Fruit fly (Drosophila melanogaster): Measurements from ENCODE around the gene Fur2.
A peak's percentile ranks its signal among the peaks of the same experiment; 100 is the strongest.

The Fur2 gene

DNA sequence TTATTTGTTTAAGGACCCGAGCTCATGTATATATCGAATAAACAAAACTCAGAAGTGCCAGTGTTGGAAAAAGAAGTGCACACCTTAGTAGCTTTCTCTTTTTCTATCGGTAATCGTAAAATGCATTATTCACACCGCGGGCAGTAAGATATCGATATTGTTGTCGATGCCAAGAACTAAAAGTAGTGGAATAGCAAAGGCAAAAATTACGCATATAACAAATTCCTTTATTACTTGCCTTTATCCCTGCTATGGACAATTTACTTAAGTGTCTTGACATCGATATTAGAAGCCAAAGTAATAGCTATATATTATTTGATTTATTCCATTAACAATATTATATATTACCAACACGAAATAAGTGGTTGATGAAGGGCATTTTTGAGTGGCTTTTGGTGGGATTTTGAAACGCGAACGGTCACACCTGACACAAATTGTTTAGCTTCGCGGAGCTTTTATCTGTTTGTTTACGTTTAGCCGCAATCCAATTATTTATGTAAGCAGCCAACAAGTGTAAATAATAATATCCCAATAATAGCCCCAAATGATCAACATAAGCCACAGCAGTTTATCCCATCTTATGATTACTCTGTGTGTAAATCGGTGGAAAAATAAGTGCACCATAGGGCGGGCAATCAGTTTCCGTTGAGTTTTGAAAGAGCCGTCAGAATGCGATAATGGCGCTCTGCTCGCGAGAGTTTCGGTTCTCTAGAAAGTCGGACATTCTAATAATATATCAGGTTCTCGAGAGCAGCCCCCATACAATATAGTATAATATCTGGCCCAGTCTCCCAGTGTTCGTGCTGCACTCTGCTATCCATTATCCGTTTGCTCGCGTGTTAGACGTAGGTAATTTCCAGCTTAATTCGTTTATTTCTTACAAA, 12.2 kb downstream of the Fur2 start, which contains the start of the genes CG9992 and CG4239:
TSS of gene CG9992 (minus strand) at position 66 of the 884 bp plus-strand sequence.
TSS of gene CG4239 (plus strand) at position 436 of the 884 bp plus-strand sequence.
- TF ChIP-seq D1 (tag; optimal IDR thresholded peaks at IDR 0.05) (no peak), CG4496 (GFP tag; IDR thresholded peaks at IDR 0.05) (peak; percentile 73; the same call in 2 of the 3 replicates), rn (GFP tag; IDR thresholded peaks at IDR 0.05) (no peak), CG17806 (tag; optimal IDR thresholded peaks at IDR 0.05) (peak; percentile 53), CG15710 (tag; optimal IDR thresholded peaks at IDR 0.05) (peak; percentile 65), Pif1A (GFP tag; optimal IDR thresholded peaks at IDR 0.05) (no peak), CG13204 (GFP tag; optimal IDR thresholded peaks at IDR 0.05) (no peak), EcR (GFP tag; optimal IDR thresholded peaks at IDR 0.05) (no peak), Snoo (tag; optimal IDR thresholded peaks at IDR 0.05) (peak; percentile 47), CG8301 (tag; optimal IDR thresholded peaks at IDR 0.05) (no peak), CG12605 (GFP tag; IDR thresholded peaks at IDR 0.05) (no peak), Pif1B (GFP tag; optimal IDR thresholded peaks at IDR 0.05) (no peak), CG9948 (tag; optimal IDR thresholded peaks at IDR 0.05) (peak; percentile 62), CG8159 (tag; optimal IDR thresholded peaks at IDR 0.05) (no peak), CG14655 (GFP tag; optimal IDR thresholded peaks at IDR 0.05) (no peak), fd96Ca (GFP tag; IDR thresholded peaks at IDR 0.05) (peak; percentile 66; the same call in 1 of the 3 replicates), Ets98B (GFP tag; IDR thresholded peaks at IDR 0.05) (peak; percentile 36; the same call in 1 of the 2 replicates), CG34367 (tag; optimal IDR thresholded peaks at IDR 0.05) (peak; percentile 10), CG32121 (GFP tag; IDR thresholded peaks at IDR 0.05) (peak; percentile 41; the same call in 1 of the 2 replicates), gl (tag; optimal IDR thresholded peaks at IDR 0.05) (no peak)

DNA sequence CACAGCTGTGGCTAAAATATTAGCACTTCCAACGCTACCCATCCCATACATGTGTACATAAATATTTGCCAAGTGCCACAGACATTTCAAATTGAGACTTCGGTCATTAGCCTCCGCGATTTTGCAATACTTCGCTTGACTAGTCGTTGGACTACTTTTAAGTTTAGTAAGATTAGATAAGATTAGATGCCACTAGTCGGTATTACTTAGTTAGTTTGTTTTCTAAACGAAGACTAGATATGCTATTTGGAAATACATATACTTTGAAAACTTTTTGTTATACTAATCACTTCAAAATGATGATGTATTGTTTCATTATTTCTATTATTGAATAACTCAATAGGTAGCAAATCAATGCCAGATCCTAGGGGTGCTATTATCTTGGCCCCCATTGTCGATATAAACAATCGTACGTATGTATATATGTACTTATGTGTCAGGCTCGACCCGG, 13.1 kb downstream of the Fur2 start:
- TF ChIP-seq Pif1A (GFP tag; optimal IDR thresholded peaks at IDR 0.05): no peak
- TF ChIP-seq CG32121 (GFP tag; IDR thresholded peaks at IDR 0.05): 0 out of 2 replicates have a peak, but pooled peaks have one; percentile 25
- peak; percentile 20 for TF ChIP-seq CG15710 (tag; optimal IDR thresholded peaks at IDR 0.05)
- peak; percentile 27 for TF ChIP-seq CG9948 (tag; optimal IDR thresholded peaks at IDR 0.05)
- TF ChIP-seq CG14655 (GFP tag; optimal IDR thresholded peaks at IDR 0.05): peak; percentile 66
- no peak for TF ChIP-seq Ets98B (GFP tag; IDR thresholded peaks at IDR 0.05)
- TF ChIP-seq CG13204 (GFP tag; optimal IDR thresholded peaks at IDR 0.05): no peak
- 0 out of 2 replicates have a peak, but pooled peaks have one; percentile 25 for TF ChIP-seq CG12605 (GFP tag; IDR thresholded peaks at IDR 0.05)
- 0 out of 3 replicates have a peak, but pooled peaks have one; percentile 16 for TF ChIP-seq fd96Ca (GFP tag; IDR thresholded peaks at IDR 0.05)
- peak; percentile 21 for TF ChIP-seq CG34367 (tag; optimal IDR thresholded peaks at IDR 0.05)
- TF ChIP-seq Snoo (tag; optimal IDR thresholded peaks at IDR 0.05): peak; percentile 2
- TF ChIP-seq CG10348 (GFP tag; IDR thresholded peaks at IDR 0.05): no peak
- TF ChIP-seq CG8301 (tag; optimal IDR thresholded peaks at IDR 0.05): peak; percentile 45
- TF ChIP-seq CG17806 (tag; optimal IDR thresholded peaks at IDR 0.05): peak; percentile 5
- TF ChIP-seq D1 (tag; optimal IDR thresholded peaks at IDR 0.05): no peak
- TF ChIP-seq gl (tag; optimal IDR thresholded peaks at IDR 0.05): no peak
- peak; percentile 14 for TF ChIP-seq Pif1B (GFP tag; optimal IDR thresholded peaks at IDR 0.05)
- no peak for TF ChIP-seq rn (GFP tag; IDR thresholded peaks at IDR 0.05)
- TF ChIP-seq EcR (GFP tag; optimal IDR thresholded peaks at IDR 0.05): peak; percentile 25
- TF ChIP-seq CG8159 (tag; optimal IDR thresholded peaks at IDR 0.05): peak; percentile 34
- peak; percentile 58; the same call in 1 of the 3 replicates for TF ChIP-seq CG4496 (GFP tag; IDR thresholded peaks at IDR 0.05)

DNA sequence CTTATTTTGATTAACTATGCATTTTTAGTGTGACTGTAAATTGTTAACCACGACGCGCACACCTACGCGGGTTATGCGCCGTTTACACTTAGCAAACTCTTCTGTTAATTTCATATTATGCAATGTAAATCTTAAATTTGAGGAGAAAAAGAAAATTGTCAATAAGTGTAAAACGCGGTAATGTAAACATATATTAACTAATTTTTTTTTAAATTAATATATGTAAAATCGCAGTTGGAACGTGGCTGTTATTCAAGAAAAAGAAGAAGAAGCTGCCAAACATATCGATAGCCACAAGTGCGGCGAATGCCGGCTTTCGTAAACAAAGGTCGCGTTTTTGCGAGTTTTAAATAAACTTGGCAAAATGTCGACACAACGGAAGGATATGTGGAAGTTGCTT, 18.5 kb downstream of the Fur2 start, which contains the start of the genes TH1 and mei-41:
TSS of gene TH1 (minus strand) at position 42 of the 400 bp plus-strand sequence.
TSS of gene mei-41 (plus strand) at position 302 of the 400 bp plus-strand sequence.
- TF ChIP-seq EcR (GFP tag; optimal IDR thresholded peaks at IDR 0.05) (no peak), gl (tag; optimal IDR thresholded peaks at IDR 0.05) (peak; percentile 19), fd96Ca (GFP tag; IDR thresholded peaks at IDR 0.05) (peak; percentile 91), D1 (tag; optimal IDR thresholded peaks at IDR 0.05) (no peak), CG32121 (GFP tag; IDR thresholded peaks at IDR 0.05) (peak; percentile 94), CG13204 (GFP tag; optimal IDR thresholded peaks at IDR 0.05) (no peak), Snoo (tag; optimal IDR thresholded peaks at IDR 0.05) (no peak), Pif1A (GFP tag; optimal IDR thresholded peaks at IDR 0.05) (no peak), CG14655 (GFP tag; optimal IDR thresholded peaks at IDR 0.05) (no peak), CG12605 (GFP tag; IDR thresholded peaks at IDR 0.05) (peak; percentile 79), CG9948 (tag; optimal IDR thresholded peaks at IDR 0.05) (peak; percentile 82), CG8301 (tag; optimal IDR thresholded peaks at IDR 0.05) (no peak), CG34367 (tag; optimal IDR thresholded peaks at IDR 0.05) (peak; percentile 68), CG10348 (GFP tag; IDR thresholded peaks at IDR 0.05) (peak; percentile 82), Ets98B (GFP tag; IDR thresholded peaks at IDR 0.05) (peak; percentile 92), CG8159 (tag; optimal IDR thresholded peaks at IDR 0.05) (peak; percentile 87), rn (GFP tag; IDR thresholded peaks at IDR 0.05) (peak; percentile 87), CG4496 (GFP tag; IDR thresholded peaks at IDR 0.05) (peak; percentile 93), CG15710 (tag; optimal IDR thresholded peaks at IDR 0.05) (peak; percentile 88), Pif1B (GFP tag; optimal IDR thresholded peaks at IDR 0.05) (no peak), CG17806 (tag; optimal IDR thresholded peaks at IDR 0.05) (peak; percentile 83)

DNA sequence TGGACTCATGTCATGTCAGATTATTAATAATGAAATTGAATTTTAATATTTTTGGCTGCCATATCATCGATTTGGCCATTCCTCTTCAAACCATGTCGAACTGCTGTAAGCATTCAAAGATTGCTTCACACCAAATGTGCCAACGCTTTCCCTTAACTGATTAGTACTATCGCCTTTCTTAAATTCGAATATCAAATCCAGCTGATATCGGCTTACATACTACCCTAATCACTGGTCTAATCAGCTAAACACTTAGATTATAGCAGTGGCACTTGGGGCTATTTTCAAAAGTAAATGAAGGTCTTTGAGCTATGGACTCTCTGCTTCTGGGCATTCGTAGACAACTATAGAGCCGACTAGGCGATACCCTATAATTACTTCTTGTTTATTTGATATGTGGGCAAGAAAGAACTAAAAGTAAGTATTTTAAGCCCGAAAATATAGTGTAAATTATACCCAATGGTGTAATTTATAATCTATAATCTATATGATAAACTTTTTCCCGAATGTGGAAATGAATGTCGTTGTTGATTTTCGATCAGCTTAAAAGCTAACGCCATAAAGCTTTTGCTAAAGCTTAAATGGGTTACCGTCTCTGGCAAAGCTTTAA, 31.0 kb downstream of the Fur2 start:
- TF ChIP-seq CG14655 (GFP tag; optimal IDR thresholded peaks at IDR 0.05): no peak
- TF ChIP-seq CG15710 (tag; optimal IDR thresholded peaks at IDR 0.05): no peak
- 0 out of 2 replicates have a peak, but pooled peaks have one; percentile 13 for TF ChIP-seq rn (GFP tag; IDR thresholded peaks at IDR 0.05)
- TF ChIP-seq gl (tag; optimal IDR thresholded peaks at IDR 0.05): no peak
- TF ChIP-seq CG8159 (tag; optimal IDR thresholded peaks at IDR 0.05): peak; percentile 65
- no peak for TF ChIP-seq CG13204 (GFP tag; optimal IDR thresholded peaks at IDR 0.05)
- no peak for TF ChIP-seq D1 (tag; optimal IDR thresholded peaks at IDR 0.05)
- no peak for TF ChIP-seq EcR (GFP tag; optimal IDR thresholded peaks at IDR 0.05)
- TF ChIP-seq CG12605 (GFP tag; IDR thresholded peaks at IDR 0.05): peak; percentile 82
- peak; percentile 88 for TF ChIP-seq Ets98B (GFP tag; IDR thresholded peaks at IDR 0.05)
- TF ChIP-seq Pif1A (GFP tag; optimal IDR thresholded peaks at IDR 0.05): no peak
- TF ChIP-seq Pif1B (GFP tag; optimal IDR thresholded peaks at IDR 0.05): no peak
- peak; percentile 51 for TF ChIP-seq CG17806 (tag; optimal IDR thresholded peaks at IDR 0.05)
- peak; percentile 44; the same call in 1 of the 3 replicates for TF ChIP-seq fd96Ca (GFP tag; IDR thresholded peaks at IDR 0.05)
- peak; percentile 42; the same call in 1 of the 2 replicates for TF ChIP-seq CG10348 (GFP tag; IDR thresholded peaks at IDR 0.05)
- TF ChIP-seq CG34367 (tag; optimal IDR thresholded peaks at IDR 0.05): peak; percentile 41
- TF ChIP-seq CG9948 (tag; optimal IDR thresholded peaks at IDR 0.05): peak; percentile 47
- TF ChIP-seq CG8301 (tag; optimal IDR thresholded peaks at IDR 0.05): no peak
- TF ChIP-seq CG32121 (GFP tag; IDR thresholded peaks at IDR 0.05): peak; percentile 85
- TF ChIP-seq Snoo (tag; optimal IDR thresholded peaks at IDR 0.05): no peak
- TF ChIP-seq CG4496 (GFP tag; IDR thresholded peaks at IDR 0.05): peak; percentile 88

All from whole organism, pupa.